Worm (Caenorhabditis elegans) whole organism, young adult: ENCODE measurements around the gene emb-30.
A peak's percentile ranks its signal among the peaks of the same experiment; 100 is the strongest.

Source experiments
- B0035.1 ChIP-seq: sonication (generic microtip); optimal IDR thresholded peaks from 2 replicates; lab custom pipeline; 2016; ENCODE audit warnings: missing genetic modification characterization, mild to moderate bottlenecking, missing compliant biosample characterization, missing genotype, missing genetic modification reagents
- B0261.1 ChIP-seq: sonication (generic microtip); optimal IDR thresholded peaks from 2 replicates; lab custom pipeline; 2016; ENCODE audit warnings: mild to moderate bottlenecking, missing genetic modification characterization, moderate library complexity, missing compliant biosample characterization
- B0336.3 ChIP-seq: fragments of 200-800 bp; sonication (Bioruptor generic); IDR thresholded peaks from 2 replicates; pipeline ENCODE4 v1.3.6; 2022; ENCODE audit warnings: missing genetic modification characterization, missing compliant biosample characterization
- D2030.7 ChIP-seq: fragments of 200-800 bp; sonication (Bioruptor generic); IDR thresholded peaks from 2 replicates; pipeline ENCODE4 v1.3.6; 2022; ENCODE audit warnings: missing genetic modification reagents, missing genetic modification characterization, missing compliant biosample characterization
- F49E8.2 ChIP-seq: sonication (generic microtip); optimal IDR thresholded peaks from 3 replicates; lab custom pipeline; 2017; ENCODE audit warnings: missing genetic modification characterization, mild to moderate bottlenecking, missing compliant biosample characterization, antibody characterized with exemption, moderate library complexity; ENCODE audit not compliant: insufficient read depth
- K11D2.4 ChIP-seq: fragments of 200-800 bp; sonication (Bioruptor generic); IDR thresholded peaks from 2 replicates; pipeline ENCODE4 v1.3.6; 2022; ENCODE audit warnings: missing genetic modification reagents, missing genetic modification characterization, missing compliant biosample characterization
- Y67H2A.10 ChIP-seq: fragments of 200-800 bp; sonication (Bioruptor generic); conservative IDR thresholded peaks from 2 replicates; pipeline ENCODE4 v1.3.6; 2022; ENCODE audit warnings: missing genetic modification reagents, missing genetic modification characterization, missing compliant biosample characterization
- aptf-3 ChIP-seq: fragments of 200-800 bp; sonication (Bioruptor generic); IDR thresholded peaks from 2 replicates; pipeline ENCODE4 v1.3.6; 2022; ENCODE audit warnings: missing genetic modification characterization, missing compliant biosample characterization
- atf-7 ChIP-seq: sonication (generic microtip); optimal IDR thresholded peaks from 2 replicates; lab custom pipeline; 2017; ENCODE audit warnings: mild to moderate bottlenecking, missing genetic modification characterization, missing compliant biosample characterization
- athp-1 ChIP-seq: sonication (generic microtip); optimal IDR thresholded peaks from 2 replicates; lab custom pipeline; 2017; ENCODE audit warnings: mild to moderate bottlenecking, missing genetic modification characterization, missing compliant biosample characterization
- attf-3 ChIP-seq: fragments of 200-800 bp; sonication (Bioruptor generic); conservative IDR thresholded peaks from 2 replicates; pipeline ENCODE4 v1.3.6; 2022; ENCODE audit warnings: missing genetic modification reagents, missing genetic modification characterization, missing compliant biosample characterization
- attf-5 ChIP-seq: fragments of 200-800 bp; sonication (Bioruptor generic); optimal IDR thresholded peaks from 2 replicates; lab custom pipeline; 2018; ENCODE audit warnings: mild to moderate bottlenecking, missing genetic modification characterization, missing compliant biosample characterization
- bed-1 ChIP-seq: fragments of 200-800 bp; sonication (Bioruptor generic); IDR thresholded peaks from 2 replicates; pipeline ENCODE4 v1.3.6; 2022; ENCODE audit warnings: missing genetic modification reagents, missing genetic modification characterization, missing compliant biosample characterization
- cebp-1 ChIP-seq, 2 experiments: fragments of 200-800 bp in 1 of 2; sonication (Bioruptor generic) in 1 of 2; sonication (generic microtip) in 1 of 2; IDR thresholded peaks in 1 of 2; optimal IDR thresholded peaks in 1 of 2; 2 replicates each; pipeline versions ENCODE4 v1.3.6 to Lab custom; 2017 to 2022; ENCODE audit warnings: missing compliant biosample characterization in 2 of 2, missing genetic modification characterization in 2 of 2, mild to moderate bottlenecking in 1 of 2, missing genetic modification reagents in 1 of 2, moderate library complexity in 1 of 2
- ceh-91 ChIP-seq: fragments of 200-800 bp; sonication (Bioruptor generic); IDR thresholded peaks from 2 replicates; pipeline ENCODE4 v1.3.6; 2022; ENCODE audit warnings: missing genetic modification reagents, missing genetic modification characterization, missing compliant biosample characterization
- die-1 ChIP-seq: sonication (generic microtip); optimal IDR thresholded peaks from 2 replicates; lab custom pipeline; 2016; ENCODE audit warnings: missing genotype, mild to moderate bottlenecking, missing genetic modification characterization, missing compliant biosample characterization
- dox-1 ChIP-seq: fragments of 200-800 bp; sonication (Bioruptor generic); IDR thresholded peaks from 2 replicates; pipeline ENCODE4 v1.3.6; 2022; ENCODE audit warnings: missing genetic modification reagents, missing genetic modification characterization, missing compliant biosample characterization
- efl-1 ChIP-seq: fragments of 150-350 bp; optimal IDR thresholded peaks from 2 replicates; lab custom pipeline; 2014; ENCODE audit warnings: missing biosample characterization, missing genetic modification reagents, missing genetic modification characterization
- ets-4 ChIP-seq: fragments of 200-800 bp; sonication (Bioruptor generic); optimal IDR thresholded peaks from 2 replicates; lab custom pipeline; 2018; ENCODE audit warnings: mild to moderate bottlenecking, missing genetic modification characterization, missing compliant biosample characterization
- fkh-3 ChIP-seq: sonication (generic microtip); optimal IDR thresholded peaks from 2 replicates; lab custom pipeline; 2016; ENCODE audit warnings: mild to moderate bottlenecking, missing genetic modification characterization, missing compliant biosample characterization
- gei-17 ChIP-seq: fragments of 200-800 bp; sonication (Bioruptor generic); optimal IDR thresholded peaks from 2 replicates; lab custom pipeline; 2018; ENCODE audit warnings: mild to moderate bottlenecking, missing genetic modification characterization, missing compliant biosample characterization
- him-1 ChIP-seq: sonication (generic microtip); optimal IDR thresholded peaks from 2 replicates; lab custom pipeline; 2016; ENCODE audit warnings: missing genotype, missing genetic modification reagents, missing genetic modification characterization, missing compliant biosample characterization
- hmg-1.2 ChIP-seq: fragments of 200-800 bp; sonication (Bioruptor generic); IDR thresholded peaks from 2 replicates; pipeline ENCODE4 v1.3.6; 2022; ENCODE audit warnings: missing genetic modification reagents, missing genetic modification characterization, missing compliant biosample characterization
- hmg-20 ChIP-seq: fragments of 200-800 bp; sonication (Bioruptor generic); IDR thresholded peaks from 2 replicates; pipeline ENCODE4 v1.3.6; 2022; ENCODE audit warnings: missing genetic modification reagents, missing genetic modification characterization, missing compliant biosample characterization
- hsf-1 ChIP-seq: fragments of 200-800 bp; sonication (Bioruptor generic); IDR thresholded peaks from 2 replicates; pipeline ENCODE4 v1.3.6; 2022; ENCODE audit warnings: missing genetic modification reagents, missing genetic modification characterization, missing compliant biosample characterization
- lin-35 ChIP-seq, 3 experiments: fragments of 150-350 bp in 2 of 3; sonication (generic microtip) in 1 of 3; optimal IDR thresholded peaks; 2 replicates each; lab custom pipeline; 2014 to 2018; ENCODE audit warnings: missing biosample characterization in 3 of 3, missing genetic modification characterization in 3 of 3, missing genetic modification reagents in 3 of 3
- lin-40 ChIP-seq: sonication (generic microtip); optimal IDR thresholded peaks from 2 replicates; lab custom pipeline; 2016; ENCODE audit warnings: missing genetic modification characterization, mild to moderate bottlenecking, missing compliant biosample characterization, missing genotype, missing genetic modification reagents
- lin-54 ChIP-seq: fragments of 200-800 bp; sonication (Bioruptor generic); optimal IDR thresholded peaks from 2 replicates; lab custom pipeline; 2018; ENCODE audit warnings: mild to moderate bottlenecking, missing genetic modification characterization, missing compliant biosample characterization
- lir-1 ChIP-seq: fragments of 200-800 bp; sonication (Bioruptor generic); conservative IDR thresholded peaks from 2 replicates; pipeline ENCODE4 v1.3.6; 2022; ENCODE audit warnings: missing genetic modification reagents, missing genetic modification characterization, missing compliant biosample characterization
- lsl-1 ChIP-seq: fragments of 200-800 bp; sonication (Bioruptor generic); optimal IDR thresholded peaks from 2 replicates; lab custom pipeline; 2018; ENCODE audit warnings: mild to moderate bottlenecking, missing genetic modification characterization, moderate library complexity, missing compliant biosample characterization
- madf-6 ChIP-seq: fragments of 200-800 bp; sonication (Bioruptor generic); IDR thresholded peaks from 2 replicates; pipeline ENCODE4 v1.3.6; 2022; ENCODE audit warnings: missing genetic modification reagents, missing genetic modification characterization, missing compliant biosample characterization
- madf-8 ChIP-seq: fragments of 200-800 bp; sonication (Bioruptor generic); conservative IDR thresholded peaks from 2 replicates; pipeline ENCODE4 v1.3.6; 2022; ENCODE audit warnings: missing genetic modification reagents, missing genetic modification characterization, missing compliant biosample characterization
- mcd-1 ChIP-seq: fragments of 200-800 bp; sonication (Bioruptor generic); IDR thresholded peaks from 2 replicates; pipeline ENCODE4 v1.3.6; 2022; ENCODE audit warnings: missing genetic modification reagents, missing genetic modification characterization, missing compliant biosample characterization
- nhr-80 ChIP-seq: sonication (generic microtip); optimal IDR thresholded peaks from 2 replicates; lab custom pipeline; 2016; ENCODE audit warnings: missing genetic modification characterization, missing compliant biosample characterization
- pbrm-1 ChIP-seq: fragments of 200-800 bp; sonication (Bioruptor generic); IDR thresholded peaks from 2 replicates; pipeline ENCODE4 v1.3.6; 2022; ENCODE audit warnings: missing genetic modification reagents, missing genetic modification characterization, missing compliant biosample characterization
- snpc-1.3 ChIP-seq: sonication (generic microtip); optimal IDR thresholded peaks from 2 replicates; lab custom pipeline; 2017; ENCODE audit warnings: missing genetic modification characterization, mild to moderate bottlenecking, missing compliant biosample characterization, antibody characterized with exemption, moderate library complexity, missing genotype, missing genetic modification reagents; ENCODE audit not compliant: insufficient read depth
- snpc-3.4 ChIP-seq: sonication (generic microtip); optimal IDR thresholded peaks from 2 replicates; lab custom pipeline; 2017; ENCODE audit warnings: missing genetic modification characterization, mild to moderate bottlenecking, missing compliant biosample characterization, antibody characterized with exemption, moderate library complexity, missing genotype, missing genetic modification reagents
- snpc-4 ChIP-seq, 5 experiments: fragments of 150-350 bp in 1 of 5; sonication (generic microtip) in 4 of 5; optimal IDR thresholded peaks; 2 replicates each; lab custom pipeline; 2014 to 2018; ENCODE audit warnings: missing genetic modification characterization in 5 of 5, missing biosample characterization in 3 of 5, antibody characterized with exemption in 2 of 5, mild to moderate bottlenecking in 2 of 5, missing compliant biosample characterization in 2 of 5, missing genotype in 2 of 5, moderate library complexity in 2 of 5, missing genetic modification reagents in 1 of 5
- tbp1 ChIP-seq: fragments of 200-800 bp; sonication (Bioruptor generic); optimal IDR thresholded peaks from 2 replicates; lab custom pipeline; 2018; ENCODE audit warnings: mild to moderate bottlenecking, missing genetic modification characterization, missing compliant biosample characterization
- tlf-1 ChIP-seq: fragments of 200-800 bp; sonication (Bioruptor generic); optimal IDR thresholded peaks from 2 replicates; lab custom pipeline; 2018; ENCODE audit warnings: mild to moderate bottlenecking, missing genetic modification characterization, missing compliant biosample characterization
- unc-130 ChIP-seq: sonication (generic microtip); optimal IDR thresholded peaks from 2 replicates; lab custom pipeline; 2016; ENCODE audit warnings: missing genetic modification reagents, missing genetic modification characterization, missing compliant biosample characterization
- ztf-18 ChIP-seq: sonication (generic microtip); optimal IDR thresholded peaks from 2 replicates; lab custom pipeline; 2016; ENCODE audit warnings: missing genotype, mild to moderate bottlenecking, missing genetic modification characterization, missing compliant biosample characterization
- ztf-22 ChIP-seq: fragments of 200-800 bp; sonication (Bioruptor generic); optimal IDR thresholded peaks from 2 replicates; lab custom pipeline; 2018; ENCODE audit warnings: mild to moderate bottlenecking, missing genetic modification characterization, moderate library complexity, missing compliant biosample characterization

The emb-30 gene

ce11 chrIII:9467095-9467494 lies 25.8 kb upstream of the emb-30 start, which contains the start of gene baf-1:
Gene baf-1, plus strand, starts transcription at chrIII:9467464.
- TF ChIP-seq die-1 (no peak), dox-1 (GFP tag; lab: Robert Waterston, UW) (peak; percentile 76), pbrm-1 (GFP tag; lab: Robert Waterston, UW) (0 out of 2 replicates have a peak, but pooled peaks have one; percentile 16), attf-3 (GFP tag; lab: Robert Waterston, UW) (0 out of 2 replicates have a peak, but pooled peaks have one; percentile 28), cebp-1 (GFP tag; IDR thresholded peaks at IDR 0.05; lab: Robert Waterston, UW) (peak; percentile 21; the same call in 1 of the 2 replicates), cebp-1 (tag; optimal IDR thresholded peaks at IDR 0.05; lab: Kevin White, UChicago) (peak; percentile 92), D2030.7 (peak; percentile 27; the same call in 1 of the 2 replicates), bed-1 (GFP tag; lab: Robert Waterston, UW) (no peak), snpc-1.3 (peak; percentile 15), attf-5 (GFP tag; lab: Kevin White, UChicago) (peak; percentile 81), lsl-1 (peak; percentile 44), gei-17 (GFP tag; lab: Kevin White, UChicago) (no peak), lin-54 (GFP tag; lab: Kevin White, UChicago) (peak; percentile 65), hmg-20 (GFP tag; lab: Robert Waterston, UW) (no peak), snpc-3.4 (peak; percentile 11), lin-35 (GFP tag; optimal IDR thresholded peaks at IDR 0.05; lab: Kevin White, UChicago) (peak in 1 of 3 experiments; percentile 51), K11D2.4 (GFP tag; lab: Robert Waterston, UW) (peak; percentile 60; the same call in 1 of the 2 replicates), him-1 (tag; lab: Kevin White, UChicago) (no peak), lir-1 (GFP tag; lab: Robert Waterston, UW) (no peak), F49E8.2 (peak; percentile 20), aptf-3 (GFP tag; lab: Robert Waterston, UW) (no peak), ztf-18 (peak; percentile 33), nhr-80 (tag; lab: Kevin White, UChicago) (peak; percentile 40), Y67H2A.10 (GFP tag; lab: Robert Waterston, UW) (no peak), efl-1 (GFP tag; lab: Kevin White, UChicago) (peak; percentile 20), ztf-22 (no peak), B0035.1 (tag; lab: Kevin White, UChicago) (no peak), snpc-4 (GFP tag; optimal IDR thresholded peaks at IDR 0.05; lab: Kevin White, UChicago) (no peak), snpc-4 (tag; optimal IDR thresholded peaks at IDR 0.05; lab: Kevin White, UChicago) (peak in 2 of 4 experiments; percentile 38 to 41), madf-6 (GFP tag; lab: Robert Waterston, UW) (peak; percentile 65), B0336.3 (GFP tag; lab: Robert Waterston, UW) (0 out of 2 replicates have a peak, but pooled peaks have one; percentile 37), ceh-91 (peak; percentile 43; the same call in 1 of the 2 replicates), unc-130 (GFP tag; lab: Kevin White, UChicago) (peak; percentile 25), fkh-3 (tag; lab: Kevin White, UChicago) (peak; percentile 37), mcd-1 (GFP tag; lab: Robert Waterston, UW) (peak; percentile 97), tlf-1 (GFP tag; lab: Kevin White, UChicago) (peak; percentile 7), B0261.1 (tag; lab: Kevin White, UChicago) (no peak), athp-1 (tag; lab: Kevin White, UChicago) (no peak), atf-7 (tag; lab: Kevin White, UChicago) (peak; percentile 10), hmg-1.2 (GFP tag; lab: Robert Waterston, UW) (peak; percentile 97), lin-40 (tag; lab: Kevin White, UChicago) (peak; percentile 50), tbp1 (GFP tag; lab: Kevin White, UChicago) (peak; percentile 50), madf-8 (GFP tag; lab: Robert Waterston, UW) (0 out of 2 replicates have a peak, but pooled peaks have one; percentile 15), hsf-1 (GFP tag; lab: Robert Waterston, UW) (peak; percentile 41; the same call in 1 of the 2 replicates), ets-4 (GFP tag; lab: Kevin White, UChicago) (no peak)
